Worm (Caenorhabditis elegans) whole organism, L4 larva: ENCODE data around the gene C02B8.1.

Experiments used
- R02D3.7 ChIP-seq: fragments of 150-350 bp; sonication (generic microtip); optimal IDR thresholded peaks from 3 replicates; lab custom pipeline; 2014; ENCODE audit warnings: missing biosample characterization, missing genetic modification characterization
- ceh-32 ChIP-seq: sonication (generic microtip); optimal IDR thresholded peaks from 2 replicates; lab custom pipeline; 2016; ENCODE audit warnings: mild to moderate bottlenecking, missing genetic modification characterization, missing compliant biosample characterization; ENCODE audit not compliant: poor library complexity
- mxl-3 ChIP-seq: fragments of 200-800 bp; sonication (Bioruptor generic); optimal IDR thresholded peaks from 2 replicates; lab custom pipeline; 2018; ENCODE audit warnings: mild to moderate bottlenecking, missing genetic modification characterization, missing compliant biosample characterization
- nhr-28 ChIP-seq: fragments of 150-350 bp; optimal IDR thresholded peaks from 2 replicates; lab custom pipeline; 2014; ENCODE audit warnings: missing biosample characterization, missing genetic modification characterization
- snpc-4 ChIP-seq: fragments of 150-350 bp; optimal IDR thresholded peaks from 2 replicates; lab custom pipeline; 2014; ENCODE audit warnings: missing biosample characterization, missing genetic modification characterization
- vab-7 ChIP-seq: fragments of 200-800 bp; sonication (Bioruptor generic); IDR thresholded peaks from 2 replicates; pipeline ENCODE4 v1.3.6; 2022; ENCODE audit warnings: missing genetic modification reagents, missing genetic modification characterization, missing compliant biosample characterization

DNA sequence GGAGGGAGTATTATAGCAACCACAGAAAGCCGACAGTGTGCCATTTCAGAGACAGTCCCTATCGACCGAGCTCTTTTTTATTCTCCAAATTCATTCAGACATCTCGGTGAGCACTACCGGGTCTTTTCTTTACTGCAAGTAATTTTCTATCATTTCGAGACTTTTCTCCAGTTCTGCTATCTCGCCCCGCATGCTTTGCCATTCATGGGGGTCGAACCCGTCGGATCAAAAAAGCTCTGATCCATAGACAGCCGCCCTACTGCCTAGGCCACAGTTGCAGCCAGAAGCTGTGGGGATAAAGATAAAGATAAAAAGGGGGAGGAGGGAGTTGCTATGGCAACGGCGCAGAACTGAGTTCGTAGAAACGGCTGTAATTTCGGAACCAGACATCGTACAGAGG, 3.9 kb downstream of the C02B8.1 start:
- TF ChIP-seq vab-7 (GFP tag; lab: Robert Waterston, UW) (no peak), ceh-32 (tag; lab: Kevin White, UChicago) (no peak), nhr-28 (tag; lab: Kevin White, UChicago) (no peak), R02D3.7 (no peak), mxl-3 (GFP tag; lab: Kevin White, UChicago) (no peak), snpc-4 (no peak)
